Worm (Caenorhabditis elegans) whole organism, young adult: Measurements from ENCODE around the gene rps-30.

ENCODE experiments used
- Y95B8A.8 ChIP-seq: fragments of 200-800 bp; sonication (Bioruptor generic); IDR thresholded peaks from 2 replicates; pipeline ENCODE4 v1.3.6; 2022; ENCODE audit warnings: missing genetic modification reagents, missing genetic modification characterization, missing compliant biosample characterization
- ama-1 ChIP-seq, 3 experiments: fragments of 150-350 bp in 1 of 3; sonication (generic microtip) in 2 of 3; optimal IDR thresholded peaks; 2 replicates each; lab custom pipeline; 2014 to 2018; ENCODE audit warnings: missing biosample characterization in 2 of 3, missing genetic modification characterization in 2 of 3, missing genetic modification reagents in 2 of 3
- hlh-12 ChIP-seq: sonication (generic microtip); optimal IDR thresholded peaks from 2 replicates; lab custom pipeline; 2016; ENCODE audit warnings: missing genetic modification characterization, missing compliant biosample characterization
- nfyb-1 ChIP-seq: fragments of 200-800 bp; sonication (Bioruptor generic); IDR thresholded peaks from 2 replicates; pipeline ENCODE4 v1.3.6; 2022; ENCODE audit warnings: missing genetic modification reagents, missing genetic modification characterization, missing compliant biosample characterization
- sdz-38 ChIP-seq: sonication (generic microtip); optimal IDR thresholded peaks from 2 replicates; lab custom pipeline; 2016; ENCODE audit warnings: missing genotype, missing genetic modification characterization, missing compliant biosample characterization
- ztf-22 ChIP-seq: fragments of 200-800 bp; sonication (Bioruptor generic); optimal IDR thresholded peaks from 2 replicates; lab custom pipeline; 2018; ENCODE audit warnings: mild to moderate bottlenecking, missing genetic modification characterization, moderate library complexity, missing compliant biosample characterization

- no peak for TF ChIP-seq hlh-12 (tag; lab: Kevin White, UChicago)
- no peak for TF ChIP-seq nfyb-1 (GFP tag; lab: Robert Waterston, UW)
- no peak for TF ChIP-seq sdz-38
- TF ChIP-seq ama-1 (optimal IDR thresholded peaks at IDR 0.05; lab: Kevin White, UChicago) = no peak
- TF ChIP-seq ama-1 (GFP tag; optimal IDR thresholded peaks at IDR 0.05; lab: Kevin White, UChicago) = no peak
- TF ChIP-seq Y95B8A.8 = no peak
- no peak for TF ChIP-seq ztf-22 (GFP tag; lab: Kevin White, UChicago)
These were observed 20.4 kb upstream of the rps-30 start for ce11 chrV:7755991-7756390.
